Fruit fly (Drosophila melanogaster) whole organism, embryonic: ENCODE data around the gene Syt12.

Experiments used
- Blimp-1 ChIP-seq: fragments of 200-800 bp; sonication (Bioruptor generic); optimal IDR thresholded peaks from 3 replicates; lab custom pipeline; 2018; ENCODE audit warnings: missing biosample characterization, missing genetic modification characterization, mild to moderate bottlenecking, moderate library complexity, missing genetic modification reagents
- CG10979 ChIP-seq: fragments of 200-800 bp; sonication (Bioruptor generic); optimal IDR thresholded peaks from 2 replicates; lab custom pipeline; 2018; ENCODE audit warnings: missing biosample characterization, mild to moderate bottlenecking, missing genetic modification characterization, moderate library complexity
- CG11456 ChIP-seq: fragments of 200-800 bp; sonication (Bioruptor generic); IDR thresholded peaks from 3 replicates; pipeline ENCODE4 v1.3.6; 2022; ENCODE audit warnings: missing biosample characterization, missing genetic modification characterization
- CG12104 ChIP-seq: fragments of 200-800 bp; sonication (Bioruptor generic); optimal IDR thresholded peaks from 3 replicates; lab custom pipeline; 2016; ENCODE audit warnings: missing biosample characterization, missing genetic modification characterization
- CG13775 ChIP-seq: fragments of 200-800 bp; sonication (Bioruptor generic); optimal IDR thresholded peaks from 3 replicates; lab custom pipeline; 2017; ENCODE audit warnings: missing biosample characterization, mild to moderate bottlenecking, missing genetic modification characterization
- CG14860 ChIP-seq: fragments of 200-800 bp; sonication (Bioruptor generic); IDR thresholded peaks from 3 replicates; pipeline ENCODE4 v1.3.6; 2022; ENCODE audit warnings: missing biosample characterization, missing genetic modification characterization; ENCODE audit not compliant: partially characterized antibody
- CG15073 ChIP-seq: fragments of 200-800 bp; sonication (Bioruptor generic); optimal IDR thresholded peaks from 2 replicates; lab custom pipeline; 2016; ENCODE audit warnings: missing biosample characterization, missing genetic modification characterization
- CG15514 ChIP-seq: fragments of 200-800 bp; sonication (Bioruptor generic); optimal IDR thresholded peaks from 3 replicates; lab custom pipeline; 2017; ENCODE audit warnings: missing biosample characterization, missing genetic modification characterization, mild to moderate bottlenecking, moderate library complexity, missing genetic modification reagents
- CG16815 ChIP-seq: fragments of 200-800 bp; sonication (Bioruptor generic); optimal IDR thresholded peaks from 3 replicates; lab custom pipeline; 2017; ENCODE audit warnings: missing biosample characterization, mild to moderate bottlenecking, missing genetic modification characterization
- CG16863 ChIP-seq: fragments of 200-800 bp; sonication (Bioruptor generic); optimal IDR thresholded peaks from 3 replicates; lab custom pipeline; 2016; ENCODE audit warnings: missing biosample characterization, missing genetic modification characterization
- CG17186 ChIP-seq: fragments of 200-800 bp; sonication (Bioruptor generic); optimal IDR thresholded peaks from 3 replicates; lab custom pipeline; 2017; ENCODE audit warnings: missing biosample characterization, missing genetic modification reagents, missing genetic modification characterization
- CG2199 ChIP-seq: fragments of 200-800 bp; sonication (Bioruptor generic); IDR thresholded peaks from 3 replicates; pipeline ENCODE4 v1.3.6; 2022; ENCODE audit warnings: missing biosample characterization, missing genetic modification characterization
- CG30020 ChIP-seq: fragments of 200-800 bp; optimal IDR thresholded peaks from 2 replicates; lab custom pipeline; 2019; ENCODE audit warnings: missing biosample characterization, mild to moderate bottlenecking, missing genetic modification characterization, moderate library complexity
- CG30403 ChIP-seq: fragments of 200-800 bp; sonication (Bioruptor generic); optimal IDR thresholded peaks from 3 replicates; lab custom pipeline; 2016; ENCODE audit warnings: missing biosample characterization, missing genetic modification characterization
- CG31388 ChIP-seq: fragments of 200-800 bp; sonication (Bioruptor generic); optimal IDR thresholded peaks from 2 replicates; lab custom pipeline; 2016; ENCODE audit warnings: missing biosample characterization, missing genetic modification characterization
- CG4360 ChIP-seq: fragments of 200-800 bp; sonication (Bioruptor generic); IDR thresholded peaks from 2 replicates; pipeline ENCODE4 v1.3.6; 2022; ENCODE audit warnings: missing biosample characterization, missing genetic modification characterization
- CG5245 ChIP-seq: fragments of 200-800 bp; sonication (Bioruptor generic); optimal IDR thresholded peaks from 3 replicates; lab custom pipeline; 2016; ENCODE audit warnings: missing biosample characterization, missing genetic modification characterization
- CG6683 ChIP-seq: fragments of 200-800 bp; sonication (Bioruptor generic); optimal IDR thresholded peaks from 2 replicates; lab custom pipeline; 2017; ENCODE audit warnings: missing biosample characterization, mild to moderate bottlenecking, missing genetic modification characterization, missing genetic modification reagents
- CG7357 ChIP-seq: fragments of 200-800 bp; sonication (Bioruptor generic); IDR thresholded peaks from 3 replicates; pipeline ENCODE4 v1.3.6; 2022; ENCODE audit warnings: missing biosample characterization, missing genetic modification characterization
- CG7987 ChIP-seq: fragments of 200-800 bp; sonication (Bioruptor generic); optimal IDR thresholded peaks from 2 replicates; lab custom pipeline; 2018; ENCODE audit warnings: missing biosample characterization, mild to moderate bottlenecking, missing genetic modification characterization, moderate library complexity
- CrebB ChIP-seq: fragments of 200-800 bp; sonication (Bioruptor generic); optimal IDR thresholded peaks from 3 replicates; lab custom pipeline; 2018; ENCODE audit warnings: missing biosample characterization, mild to moderate bottlenecking, missing genetic modification characterization
- D19B ChIP-seq: fragments of 200-800 bp; sonication (Bioruptor generic); optimal IDR thresholded peaks from 2 replicates; lab custom pipeline; 2017; ENCODE audit warnings: missing biosample characterization, mild to moderate bottlenecking, missing genetic modification characterization
- Deaf1 ChIP-seq: fragments of 200-800 bp; optimal IDR thresholded peaks from 3 replicates; lab custom pipeline; 2019; ENCODE audit warnings: missing biosample characterization, mild to moderate bottlenecking, missing genetic modification characterization, moderate library complexity
- Dip3 ChIP-seq: fragments of 200-800 bp; sonication (Bioruptor generic); optimal IDR thresholded peaks from 3 replicates; lab custom pipeline; 2016; ENCODE audit warnings: missing biosample characterization, missing genetic modification characterization
- H15 ChIP-seq: fragments of 200-800 bp; sonication (Bioruptor generic); IDR thresholded peaks from 3 replicates; pipeline ENCODE4 v1.3.6; 2022; ENCODE audit warnings: missing biosample characterization, missing genetic modification characterization
- Hey ChIP-seq: fragments of 200-800 bp; sonication (Bioruptor generic); optimal IDR thresholded peaks from 3 replicates; lab custom pipeline; 2018; ENCODE audit warnings: missing biosample characterization, mild to moderate bottlenecking, missing genetic modification characterization
- Hmx ChIP-seq: fragments of 200-800 bp; sonication (Bioruptor generic); optimal IDR thresholded peaks from 2 replicates; lab custom pipeline; 2016; ENCODE audit warnings: missing biosample characterization, missing genetic modification characterization
- MESR4 ChIP-seq: fragments of 200-800 bp; sonication (Bioruptor generic); optimal IDR thresholded peaks from 2 replicates; lab custom pipeline; 2018; ENCODE audit warnings: missing biosample characterization, mild to moderate bottlenecking, missing genetic modification characterization, moderate library complexity
- NFAT ChIP-seq: fragments of 200-800 bp; sonication (Bioruptor generic); IDR thresholded peaks from 2 replicates; pipeline ENCODE4 v1.3.6; 2022; ENCODE audit warnings: missing biosample characterization, missing genetic modification characterization
- Sox102F ChIP-seq: fragments of 200-800 bp; sonication (Bioruptor generic); optimal IDR thresholded peaks from 2 replicates; lab custom pipeline; 2018; ENCODE audit warnings: missing biosample characterization, mild to moderate bottlenecking, missing genetic modification characterization, moderate library complexity
- Taf1 ChIP-seq: fragments of 200-800 bp; sonication (Bioruptor generic); IDR thresholded peaks from 2 replicates; pipeline ENCODE4 v1.3.6; 2022; ENCODE audit warnings: missing biosample characterization, missing genetic modification characterization
- Xbp1 ChIP-seq: fragments of 200-800 bp; sonication (Bioruptor generic); optimal IDR thresholded peaks from 3 replicates; lab custom pipeline; 2016; ENCODE audit warnings: missing biosample characterization, mild to moderate bottlenecking, missing genetic modification characterization
- ac ChIP-seq: fragments of 200-800 bp; sonication (Bioruptor generic); optimal IDR thresholded peaks from 3 replicates; lab custom pipeline; 2017; ENCODE audit warnings: missing biosample characterization, mild to moderate bottlenecking, missing genetic modification characterization
- ase ChIP-seq: fragments of 200-800 bp; sonication (Bioruptor generic); IDR thresholded peaks from 3 replicates; pipeline ENCODE4 v1.3.6; 2022; ENCODE audit warnings: missing biosample characterization, missing genetic modification characterization
- bowl ChIP-seq: fragments of 200-800 bp; sonication (Bioruptor generic); IDR thresholded peaks from 2 replicates; pipeline ENCODE4 v1.3.6; 2022; ENCODE audit warnings: missing biosample characterization, missing genetic modification characterization
- cato ChIP-seq: fragments of 200-800 bp; sonication (Bioruptor generic); optimal IDR thresholded peaks from 2 replicates; lab custom pipeline; 2016; ENCODE audit warnings: missing biosample characterization, missing genetic modification characterization, borderline replicate concordance
- crol ChIP-seq: fragments of 200-800 bp; sonication (Bioruptor generic); IDR thresholded peaks from 2 replicates; pipeline ENCODE4 v1.3.6; 2022; ENCODE audit warnings: missing biosample characterization, missing genetic modification characterization
- dimm ChIP-seq: fragments of 200-800 bp; sonication (Bioruptor generic); IDR thresholded peaks from 2 replicates; pipeline ENCODE4 v1.3.6; 2022; ENCODE audit warnings: missing biosample characterization, missing genetic modification characterization
- en ChIP-seq: fragments of 200-800 bp; sonication (Bioruptor generic); optimal IDR thresholded peaks from 2 replicates; lab custom pipeline; 2016; ENCODE audit warnings: missing biosample characterization, missing genetic modification characterization
- eyg ChIP-seq: fragments of 200-800 bp; sonication (Bioruptor generic); optimal IDR thresholded peaks from 3 replicates; lab custom pipeline; 2016; ENCODE audit warnings: missing biosample characterization, missing genetic modification characterization
- gcm ChIP-seq: fragments of 200-800 bp; sonication (Bioruptor generic); optimal IDR thresholded peaks from 2 replicates; lab custom pipeline; 2019; ENCODE audit warnings: missing biosample characterization, mild to moderate bottlenecking, missing genetic modification characterization, moderate library complexity
- gcm2 ChIP-seq: fragments of 200-800 bp; sonication (Bioruptor generic); optimal IDR thresholded peaks from 2 replicates; lab custom pipeline; 2016; ENCODE audit warnings: missing biosample characterization, missing genetic modification characterization
- jigr1 ChIP-seq: fragments of 200-800 bp; sonication (Bioruptor generic); IDR thresholded peaks from 3 replicates; pipeline ENCODE4 v1.3.6; 2022; ENCODE audit warnings: missing biosample characterization, missing genetic modification characterization
- maf-S ChIP-seq: fragments of 200-800 bp; sonication (Bioruptor generic); optimal IDR thresholded peaks from 2 replicates; lab custom pipeline; 2016; ENCODE audit warnings: missing biosample characterization, missing genetic modification characterization
- nom ChIP-seq: fragments of 200-800 bp; sonication (Bioruptor generic); optimal IDR thresholded peaks from 2 replicates; lab custom pipeline; 2017; ENCODE audit warnings: missing biosample characterization, missing genetic modification characterization, mild to moderate bottlenecking, moderate library complexity, missing genetic modification reagents
- repo ChIP-seq: fragments of 200-800 bp; sonication (Bioruptor generic); optimal IDR thresholded peaks from 2 replicates; lab custom pipeline; 2016; ENCODE audit warnings: missing biosample characterization, missing genetic modification characterization
- schlank ChIP-seq: fragments of 200-800 bp; sonication (Bioruptor generic); optimal IDR thresholded peaks from 2 replicates; lab custom pipeline; 2018; ENCODE audit warnings: missing biosample characterization, mild to moderate bottlenecking, missing genetic modification characterization
- sens-2 ChIP-seq: fragments of 200-800 bp; sonication (Bioruptor generic); IDR thresholded peaks from 2 replicates; pipeline ENCODE4 v1.3.6; 2022; ENCODE audit warnings: missing biosample characterization, missing genetic modification characterization
- seq ChIP-seq: fragments of 200-800 bp; sonication (Bioruptor generic); IDR thresholded peaks from 2 replicates; pipeline ENCODE4 v1.3.6; 2022; ENCODE audit warnings: missing biosample characterization, missing genetic modification characterization
- stc ChIP-seq: fragments of 200-800 bp; sonication (Bioruptor generic); IDR thresholded peaks from 2 replicates; pipeline ENCODE4 v1.3.6; 2022; ENCODE audit warnings: missing biosample characterization, missing genetic modification characterization
- tup ChIP-seq: fragments of 200-800 bp; sonication (Bioruptor generic); optimal IDR thresholded peaks from 2 replicates; lab custom pipeline; 2016; ENCODE audit warnings: missing biosample characterization, mild to moderate bottlenecking, missing genetic modification characterization, moderate library complexity

Gene Syt12

DNA sequence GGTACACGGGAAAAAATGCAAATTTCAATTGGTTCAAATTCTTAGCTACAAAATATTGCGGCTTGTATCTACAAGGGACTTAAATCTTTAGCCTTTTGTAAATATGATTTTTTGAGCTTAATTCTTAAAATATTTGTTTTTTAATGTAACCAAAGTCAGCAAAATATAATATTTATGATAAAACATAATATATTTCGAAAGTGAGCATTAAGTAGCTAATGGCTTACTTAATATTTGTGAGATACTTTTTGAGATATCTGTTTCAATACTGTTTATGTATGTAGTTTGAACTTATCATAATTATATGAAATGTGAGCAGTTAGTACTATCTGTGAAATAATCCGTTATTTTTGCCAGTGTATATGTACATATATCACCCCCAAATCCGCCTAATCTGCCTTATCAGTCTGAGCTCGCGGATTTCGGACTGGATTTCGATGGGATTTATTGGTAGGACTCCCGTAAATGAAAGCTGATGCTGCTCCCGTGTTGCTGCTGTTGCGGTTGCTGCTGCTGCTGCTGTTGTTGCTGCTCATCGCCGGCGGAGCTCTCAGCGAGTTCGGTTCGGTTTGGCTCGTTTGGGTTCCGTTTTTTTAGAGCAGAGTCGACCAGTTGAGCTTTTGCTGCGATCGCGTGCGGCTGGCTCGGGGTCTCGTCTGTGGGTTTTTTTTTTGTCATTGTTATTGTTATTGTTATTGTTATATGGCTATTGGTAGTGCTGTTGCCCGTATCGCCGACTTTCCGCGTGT is 38.2 kb upstream of the Syt12 start (continued):
- no peak for TF ChIP-seq CG15514
- no peak for TF ChIP-seq cato (GFP tag; lab: Kevin White, UChicago)
- TF ChIP-seq CG15073 (GFP tag; lab: Kevin White, UChicago), result no peak
- no peak for TF ChIP-seq CrebB (tag; lab: Kevin White, UChicago)
- TF ChIP-seq Dip3, result no peak
- no peak for TF ChIP-seq bowl
- TF ChIP-seq sens-2 (GFP tag; lab: Robert Waterston, UW), result no peak
- TF ChIP-seq CG10979 (tag; lab: Kevin White, UChicago), result peak; percentile 5
- peak; percentile 40 for TF ChIP-seq Xbp1 (GFP tag; lab: Kevin White, UChicago)
- TF ChIP-seq ase (GFP tag; lab: Robert Waterston, UW), result no peak
- TF ChIP-seq tup (GFP tag; lab: Kevin White, UChicago), result no peak
- TF ChIP-seq NFAT (GFP tag; lab: Robert Waterston, UW), result no peak
- TF ChIP-seq seq (GFP tag; lab: Robert Waterston, UW), result no peak
- TF ChIP-seq gcm (GFP tag; lab: Kevin White, UChicago), result no peak
- TF ChIP-seq CG5245 (GFP tag; lab: Kevin White, UChicago), result no peak
- TF ChIP-seq CG31388 (GFP tag; lab: Kevin White, UChicago), result no peak
- no peak for TF ChIP-seq gcm2
- peak; percentile 66 for TF ChIP-seq CG30403 (GFP tag; lab: Kevin White, UChicago)
- no peak for TF ChIP-seq CG17186 (GFP tag; lab: Kevin White, UChicago)
- no peak for TF ChIP-seq dimm (GFP tag; lab: Robert Waterston, UW)
- TF ChIP-seq jigr1 (GFP tag; lab: Robert Waterston, UW), result no peak
- no peak for TF ChIP-seq Taf1 (GFP tag; lab: Robert Waterston, UW)
- TF ChIP-seq repo (GFP tag; lab: Kevin White, UChicago), result no peak
- no peak for TF ChIP-seq MESR4 (GFP tag; lab: Kevin White, UChicago)
- TF ChIP-seq CG30020, result no peak
- no peak for TF ChIP-seq Hey
- no peak for TF ChIP-seq CG14860
- TF ChIP-seq crol (GFP tag; lab: Robert Waterston, UW), result no peak
- TF ChIP-seq CG16863 (GFP tag; lab: Kevin White, UChicago), result no peak
- no peak for TF ChIP-seq H15
- no peak for TF ChIP-seq ac (GFP tag; lab: Kevin White, UChicago)
- TF ChIP-seq CG16815 (GFP tag; lab: Kevin White, UChicago), result peak; percentile 24
- TF ChIP-seq stc (GFP tag; lab: Robert Waterston, UW), result no peak
- no peak for TF ChIP-seq eyg
- peak; percentile 56 for TF ChIP-seq Deaf1 (tag; lab: Kevin White, UChicago)
- TF ChIP-seq Hmx (GFP tag; lab: Kevin White, UChicago), result no peak
- TF ChIP-seq en (GFP tag; lab: Kevin White, UChicago), result no peak
- peak; percentile 42 for TF ChIP-seq Sox102F (GFP tag; lab: Kevin White, UChicago)
- TF ChIP-seq schlank, result no peak
- TF ChIP-seq CG2199 (GFP tag; lab: Robert Waterston, UW), result no peak
- TF ChIP-seq CG12104 (GFP tag; lab: Kevin White, UChicago), result peak; percentile 36
- peak; percentile 45 for TF ChIP-seq CG13775
- no peak for TF ChIP-seq CG6683 (GFP tag; lab: Kevin White, UChicago)
- TF ChIP-seq Blimp-1 (GFP tag; lab: Kevin White, UChicago), result no peak
- no peak for TF ChIP-seq CG7357 (GFP tag; lab: Robert Waterston, UW)
- TF ChIP-seq maf-S (GFP tag; lab: Kevin White, UChicago), result no peak
- peak; percentile 35 for TF ChIP-seq nom (GFP tag; lab: Kevin White, UChicago)
- TF ChIP-seq CG7987 (GFP tag; lab: Kevin White, UChicago), result no peak
- TF ChIP-seq CG11456 (GFP tag; lab: Robert Waterston, UW), result no peak
- no peak for TF ChIP-seq D19B (GFP tag; lab: Kevin White, UChicago)
- no peak for TF ChIP-seq CG4360 (GFP tag; lab: Robert Waterston, UW)
